Worm (Caenorhabditis elegans): Measurements from ENCODE around the gene Y70C5C.1.
A peak's percentile ranks its signal among the peaks of the same experiment; 100 is the strongest.
"Not testable (repeated sequence)": the region's sequence is repeated elsewhere in the genome, so short reads cannot be mapped to it uniquely, and the experiment has no call there.

Gene Y70C5C.1

DNA sequence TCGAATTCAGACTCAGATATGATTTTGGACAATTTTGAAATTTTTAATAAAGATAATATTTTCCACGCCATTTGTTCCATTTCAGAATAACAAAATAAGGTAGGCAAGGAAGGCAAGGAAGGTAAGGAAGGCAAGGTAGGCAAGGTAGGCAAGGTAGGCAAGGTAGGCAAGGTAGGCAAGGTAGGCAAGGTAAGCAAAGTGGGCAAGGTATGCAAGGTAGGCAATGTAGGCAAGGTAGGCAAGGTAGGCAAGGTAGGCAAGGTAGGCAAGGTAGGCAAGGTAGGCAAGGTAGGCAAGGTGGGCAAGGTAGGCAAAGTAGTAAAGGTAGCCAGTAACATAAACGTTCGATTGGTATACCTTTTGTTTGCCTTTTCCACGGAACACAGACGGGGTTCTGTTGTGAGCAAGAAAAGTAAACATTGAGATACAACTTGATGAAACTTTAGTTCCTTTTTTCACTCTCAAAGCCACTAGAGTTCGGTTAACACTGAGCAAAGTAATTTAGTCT lies at the start of gene Y70C5C.1:
Gene Y70C5C.1 (plus strand): TSS at position 458 of the 508 bp plus-strand sequence.
- TF ChIP-seq efl-1 (optimal IDR thresholded peaks at IDR 0.05) (no peak), efl-1 (GFP tag; optimal IDR thresholded peaks at IDR 0.05 in 1 of 2) (peak in 1 of 2 experiments; percentile 85), lin-13 (GFP tag; optimal IDR thresholded peaks at IDR 0.05) (no peak)

DNA sequence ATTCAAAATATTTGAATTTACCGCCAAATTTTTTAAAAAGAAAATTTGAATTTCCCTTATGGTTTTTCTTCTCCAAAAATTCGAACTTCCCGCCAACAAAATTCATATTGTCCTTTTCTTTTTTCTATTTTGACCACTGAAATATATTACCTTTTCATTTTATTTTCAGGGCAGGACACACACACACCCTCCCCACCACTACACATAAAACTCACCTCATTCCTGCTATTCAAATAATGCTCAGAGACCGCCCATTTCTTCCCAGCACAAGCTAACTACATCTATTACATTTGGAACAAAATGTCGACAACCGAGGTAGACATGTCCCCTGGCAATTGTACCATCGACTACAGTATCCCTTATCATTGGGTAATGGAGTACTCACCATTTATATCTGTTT lies 45.8 kb upstream of the Y70C5C.1 start, which contains the start of gene W06G6.15:
Gene W06G6.15 (plus strand): TSS at position 301 of the 400 bp plus-strand sequence.
- TF ChIP-seq nhr-71, unc-30, skn-1 (tag; optimal IDR thresholded peaks at IDR 0.05): not testable (repeated sequence)

DNA sequence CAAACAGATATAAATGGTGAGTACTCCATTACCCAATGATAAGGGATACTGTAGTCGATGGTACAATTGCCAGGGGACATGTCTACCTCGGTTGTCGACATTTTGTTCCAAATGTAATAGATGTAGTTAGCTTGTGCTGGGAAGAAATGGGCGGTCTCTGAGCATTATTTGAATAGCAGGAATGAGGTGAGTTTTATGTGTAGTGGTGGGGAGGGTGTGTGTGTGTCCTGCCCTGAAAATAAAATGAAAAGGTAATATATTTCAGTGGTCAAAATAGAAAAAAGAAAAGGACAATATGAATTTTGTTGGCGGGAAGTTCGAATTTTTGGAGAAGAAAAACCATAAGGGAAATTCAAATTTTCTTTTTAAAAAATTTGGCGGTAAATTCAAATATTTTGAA lies 39.2 kb upstream of the Y70C5C.1 start, which contains the start of gene Y70C5B.2:
Gene Y70C5B.2 (minus strand): TSS at position 101 of the 400 bp plus-strand sequence.
- TF ChIP-seq fkh-10 (GFP tag; optimal IDR thresholded peaks at IDR 0.05); ceh-82 (tag; optimal IDR thresholded peaks at IDR 0.05); egl-13 (tag; optimal IDR thresholded peaks at IDR 0.05): not testable (repeated sequence)

DNA sequence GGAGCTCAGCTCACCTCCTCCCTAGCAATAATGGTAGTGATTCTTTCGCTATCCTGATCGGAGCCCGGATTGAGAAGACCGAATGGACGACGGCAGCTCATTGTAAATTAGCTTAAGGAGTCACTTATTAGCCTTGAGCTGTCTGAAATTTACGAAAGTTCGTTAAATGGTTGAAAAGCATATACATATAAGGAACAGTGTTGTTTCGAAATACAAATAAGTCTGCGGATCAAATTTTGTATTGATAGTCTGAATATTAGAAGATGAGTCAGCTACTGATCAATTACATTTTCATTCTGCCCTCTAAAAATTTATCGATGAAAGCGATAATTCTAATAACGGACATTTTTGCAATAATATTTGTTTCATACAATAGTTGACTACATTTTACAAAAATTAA lies 33.4 kb upstream of the Y70C5C.1 start, which contains the start of gene F14F8.14:
Gene F14F8.14 (minus strand): TSS at position 101 of the 400 bp plus-strand sequence.
- TF ChIP-seq sptf-1 (tag; optimal IDR thresholded peaks at IDR 0.05), result no peak
- TF ChIP-seq ceh-88 (GFP tag; IDR thresholded peaks at IDR 0.05), result no peak

DNA sequence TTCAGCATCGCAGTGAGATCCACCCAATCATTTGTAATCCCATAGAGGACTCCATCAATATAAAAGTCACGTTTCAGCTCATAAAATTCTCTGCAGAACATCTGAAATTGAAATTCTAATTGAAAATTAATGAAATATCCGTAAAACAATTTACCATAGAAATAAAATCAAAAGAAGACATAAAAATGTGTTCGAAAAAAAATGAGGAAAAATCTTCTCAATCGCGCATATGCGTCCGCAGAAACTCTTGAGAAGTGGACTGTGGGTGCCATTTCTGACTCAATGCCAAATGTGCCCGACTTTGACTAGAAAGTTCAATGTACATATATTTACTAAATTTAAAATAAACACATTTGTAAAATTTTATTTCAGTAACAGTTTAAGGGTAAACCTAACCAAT lies 31.5 kb upstream of the Y70C5C.1 start, which contains the start of gene F14F8.9:
Gene F14F8.9 (minus strand): TSS at position 101 of the 400 bp plus-strand sequence.
- TF ChIP-seq lir-3 (tag; optimal IDR thresholded peaks at IDR 0.05; ENCODE audit: poor library complexity) (no peak), snu-23 (GFP tag; optimal IDR thresholded peaks at IDR 0.05) (no peak), ceh-90 (tag; optimal IDR thresholded peaks at IDR 0.05) (no peak), C04F5.9 (tag; optimal IDR thresholded peaks at IDR 0.05) (no peak)

DNA sequence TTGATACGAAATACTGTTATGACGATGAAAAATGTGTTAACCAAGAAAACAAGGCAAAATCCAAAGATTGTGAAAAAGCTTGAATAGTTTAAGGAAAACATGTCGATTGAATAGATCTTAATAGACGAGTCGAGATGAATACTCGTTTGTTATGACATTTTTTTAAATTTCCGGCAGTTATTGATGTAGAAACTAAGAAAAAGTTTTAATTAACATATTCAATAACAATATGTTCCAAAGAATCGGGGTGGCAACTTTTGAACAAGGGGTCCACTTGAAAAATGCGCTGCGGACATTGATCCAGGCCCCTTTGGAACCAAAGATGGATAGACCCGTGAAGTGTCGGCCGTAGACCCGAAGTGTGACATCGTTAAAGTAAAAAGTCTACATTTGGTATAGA lies 28.8 kb upstream of the Y70C5C.1 start, which contains the start of gene str-61:
Gene str-61 (minus strand): TSS at position 101 of the 400 bp plus-strand sequence.
- TF ChIP-seq elt-2 (tag; optimal IDR thresholded peaks at IDR 0.05) (no peak), ztf-4 (tag; optimal IDR thresholded peaks at IDR 0.05) (no peak), unc-98 (GFP tag; IDR thresholded peaks at IDR 0.05) (no peak), nhr-237 (tag; optimal IDR thresholded peaks at IDR 0.05) (no peak), dsc-1 (tag; optimal IDR thresholded peaks at IDR 0.05) (no peak), isw-1 (GFP tag; IDR thresholded peaks at IDR 0.05) (no peak), efl-3 (GFP tag; optimal IDR thresholded peaks at IDR 0.05) (no peak), zip-4 (GFP tag; optimal IDR thresholded peaks at IDR 0.05) (no peak), ama-1 (optimal IDR thresholded peaks at IDR 0.05) (no peak), aly-2 (tag; optimal IDR thresholded peaks at IDR 0.05) (no peak), fkh-10 (GFP tag; optimal IDR thresholded peaks at IDR 0.05) (no peak), pqm-1 (tag; optimal IDR thresholded peaks at IDR 0.05) (no peak), nhr-84 (tag; optimal IDR thresholded peaks at IDR 0.05) (no peak), C34B4.2 (tag; optimal IDR thresholded peaks at IDR 0.05) (no peak), Y116A8C.19 (tag; optimal IDR thresholded peaks at IDR 0.05; ENCODE audit: borderline replicate concordance) (no peak), ets-5 (GFP tag; IDR thresholded peaks at IDR 0.05) (no peak)

DNA sequence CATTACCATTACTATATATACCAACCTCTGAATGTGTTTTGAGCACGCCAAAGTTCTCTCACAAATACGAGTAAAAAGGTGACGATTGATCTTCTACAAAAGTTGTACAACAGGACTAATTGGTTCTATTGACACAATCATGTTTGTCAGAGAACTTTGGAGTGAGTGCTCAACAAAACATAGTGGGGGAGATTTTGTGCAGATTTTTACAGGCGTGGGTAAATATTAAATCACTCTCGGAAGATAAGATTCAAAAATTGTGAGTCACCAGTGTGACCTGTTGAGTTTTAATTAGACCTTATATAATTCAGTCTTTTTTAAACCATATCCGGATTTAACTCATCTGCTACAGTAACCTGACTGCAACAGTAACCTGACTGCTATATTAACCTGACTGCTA lies 27.8 kb upstream of the Y70C5C.1 start, which contains the start of gene F14F8.8:
Gene F14F8.8 (minus strand): TSS at position 101 of the 400 bp plus-strand sequence.
- TF ChIP-seq sox-4 (tag; optimal IDR thresholded peaks at IDR 0.05), result no peak
- TF ChIP-seq blmp-1 (tag; optimal IDR thresholded peaks at IDR 0.05), result no peak
- no peak for TF ChIP-seq ztf-11 (tag; optimal IDR thresholded peaks at IDR 0.05)
- no peak for TF ChIP-seq elt-3 (tag; optimal IDR thresholded peaks at IDR 0.05)
- no peak for TF ChIP-seq C34B4.2 (tag; optimal IDR thresholded peaks at IDR 0.05)
- no peak for TF ChIP-seq egl-27 (tag; optimal IDR thresholded peaks at IDR 0.05)
- TF ChIP-seq lin-14 (GFP tag; optimal IDR thresholded peaks at IDR 0.05), result no peak
